Fruit fly (Drosophila melanogaster): Measurements from ENCODE around the gene CG8064.

The CG8064 gene

dm6 chr3R:18301569-18301968, 18.1 kb downstream of the CG8064 start, which contains the start of gene Polr1E (continued):
- TF ChIP-seq B-H1 (GFP tag; IDR thresholded peaks at IDR 0.05) (no peak), ken (GFP tag; IDR thresholded peaks at IDR 0.05) (no peak), Mrtf (GFP tag; IDR thresholded peaks at IDR 0.05) (no peak), dmrt99B (tag; optimal IDR thresholded peaks at IDR 0.05) (no peak), Eip74EF (GFP tag; optimal IDR thresholded peaks at IDR 0.05) (no peak), CG2678 (tag; optimal IDR thresholded peaks at IDR 0.05) (no peak), sd (tag; optimal IDR thresholded peaks at IDR 0.05) (no peak), Fer2 (tag; optimal IDR thresholded peaks at IDR 0.05) (no peak), HLH54F (GFP tag; optimal IDR thresholded peaks at IDR 0.05) (no peak), pnt (GFP tag; optimal IDR thresholded peaks at IDR 0.05) (no peak), Ptx1 (GFP tag; IDR thresholded peaks at IDR 0.05) (no peak), Scr (GFP tag; IDR thresholded peaks at IDR 0.05; ENCODE audit: partially characterized antibody) (peak; percentile 64), bab2 (GFP tag; optimal IDR thresholded peaks at IDR 0.05) (no peak), CG33213 (GFP tag; optimal IDR thresholded peaks at IDR 0.05) (peak; percentile 24), pita (GFP tag; optimal IDR thresholded peaks at IDR 0.05) (no peak), ATbp (GFP tag; optimal IDR thresholded peaks at IDR 0.05) (no peak), hb (GFP tag; IDR thresholded peaks at IDR 0.05; ENCODE audit: partially characterized antibody) (no peak), HLHmδ (GFP tag; optimal IDR thresholded peaks at IDR 0.05) (no peak), Sry-β (GFP tag; optimal IDR thresholded peaks at IDR 0.05) (no peak), H15 (GFP tag; IDR thresholded peaks at IDR 0.05) (no peak), CG9609 (GFP tag; optimal IDR thresholded peaks at IDR 0.05) (no peak), H2.0 (GFP tag; IDR thresholded peaks at IDR 0.05) (no peak), CG11560 (tag; IDR thresholded peaks at IDR 0.05) (peak; percentile 100), bowl (GFP tag; IDR thresholded peaks at IDR 0.05) (no peak), Ravus (GFP tag; IDR thresholded peaks at IDR 0.05) (no peak), lab (GFP tag; optimal IDR thresholded peaks at IDR 0.05) (no peak), klu (GFP tag; IDR thresholded peaks at IDR 0.05) (no peak), nau (GFP tag; optimal IDR thresholded peaks at IDR 0.05) (no peak), CG14050 (GFP tag; IDR thresholded peaks at IDR 0.05) (no peak), so (GFP tag; IDR thresholded peaks at IDR 0.05) (no peak), odd (GFP tag; optimal IDR thresholded peaks at IDR 0.05) (no peak), sisA (GFP tag; IDR thresholded peaks at IDR 0.05) (no peak), ash1 (GFP tag; optimal IDR thresholded peaks at IDR 0.05) (no peak), CG3726 (GFP tag; IDR thresholded peaks at IDR 0.05) (no peak), NfI (GFP tag; optimal IDR thresholded peaks at IDR 0.05) (no peak), stwl (tag; optimal IDR thresholded peaks at IDR 0.05) (peak; percentile 99), CG6813 (GFP tag; optimal IDR thresholded peaks at IDR 0.05) (no peak), CG15073 (GFP tag; optimal IDR thresholded peaks at IDR 0.05) (no peak), CG15601 (tag; optimal IDR thresholded peaks at IDR 0.05) (peak; percentile 0), CG3847 (GFP tag; IDR thresholded peaks at IDR 0.05) (0 out of 2 replicates have a peak, but pooled peaks have one; percentile 4), fd64A (GFP tag; optimal IDR thresholded peaks at IDR 0.05) (no peak), CG13775 (GFP tag; optimal IDR thresholded peaks at IDR 0.05) (no peak), Hmx (GFP tag; optimal IDR thresholded peaks at IDR 0.05) (no peak), CG6765 (GFP tag; optimal IDR thresholded peaks at IDR 0.05) (no peak), CG31224 (GFP tag; IDR thresholded peaks at IDR 0.05) (no peak), CG7786 (GFP tag; optimal IDR thresholded peaks at IDR 0.05) (no peak), CG1529 (GFP tag; optimal IDR thresholded peaks at IDR 0.05) (no peak), bigmax (GFP tag; optimal IDR thresholded peaks at IDR 0.05) (no peak), vnd (GFP tag; IDR thresholded peaks at IDR 0.05; ENCODE audit: partially characterized antibody) (peak; percentile 50; the same call in 2 of the 3 replicates), fu2 (GFP tag; optimal IDR thresholded peaks at IDR 0.05) (no peak), h (optimal IDR thresholded peaks at IDR 0.05) (no peak), CG18764 (GFP tag; optimal IDR thresholded peaks at IDR 0.05) (no peak)

Measured in whole organism, embryonic.